Worm (Caenorhabditis elegans) whole organism, mixed stage, embryonic: Measurements from ENCODE around the gene T28F3.5.

Source experiments
- blmp-1 ChIP-seq: fragments of 150-350 bp; optimal IDR thresholded peaks from 2 replicates; lab custom pipeline; 2014; ENCODE audit warnings: missing biosample characterization, missing genetic modification characterization
- cnd-1 ChIP-seq: fragments of 200-800 bp; sonication (Bioruptor generic); optimal IDR thresholded peaks from 2 replicates; lab custom pipeline; 2018; ENCODE audit warnings: mild to moderate bottlenecking, missing genetic modification characterization, missing compliant biosample characterization
- elt-3 ChIP-seq: fragments of 150-350 bp; optimal IDR thresholded peaks from 2 replicates; lab custom pipeline; 2014; ENCODE audit warnings: missing biosample characterization, missing genetic modification characterization
- lin-32 ChIP-seq: fragments of 200-800 bp; sonication (Bioruptor generic); optimal IDR thresholded peaks from 2 replicates; lab custom pipeline; 2018; ENCODE audit warnings: mild to moderate bottlenecking, missing genetic modification characterization, missing compliant biosample characterization
- sptf-1 ChIP-seq: sonication (generic microtip); optimal IDR thresholded peaks from 2 replicates; lab custom pipeline; 2017; ENCODE audit warnings: mild to moderate bottlenecking, missing genetic modification characterization, moderate library complexity, missing compliant biosample characterization
- unc-62 ChIP-seq: fragments of 150-350 bp; optimal IDR thresholded peaks from 2 replicates; lab custom pipeline; 2014; ENCODE audit warnings: missing biosample characterization, missing genetic modification reagents, missing genetic modification characterization

ce11 chrIV:17248538-17248937 is 46.1 kb upstream of the T28F3.5 start:
- TF ChIP-seq unc-62 (GFP tag; lab: Kevin White, UChicago): no peak
- no peak for TF ChIP-seq lin-32 (GFP tag; lab: Kevin White, UChicago)
- no peak for TF ChIP-seq elt-3 (tag; lab: Kevin White, UChicago)
- TF ChIP-seq blmp-1 (tag; lab: Kevin White, UChicago): no peak
- TF ChIP-seq cnd-1: no peak
- no peak for TF ChIP-seq sptf-1 (tag; lab: Kevin White, UChicago)
